Worm (Caenorhabditis elegans) whole organism, L3 larva: Measurements from ENCODE around the gene Y73C8C.4.
"Not testable (repeated sequence)": the region's sequence is repeated elsewhere in the genome, so short reads cannot be mapped to it uniquely, and the experiment has no call there.

ENCODE experiments used
- R02D3.7 ChIP-seq: fragments of 150-350 bp; optimal IDR thresholded peaks from 2 replicates; lab custom pipeline; 2014; ENCODE audit warnings: missing biosample characterization, missing genetic modification characterization
- ZK546.5 ChIP-seq: sonication (generic microtip); optimal IDR thresholded peaks from 2 replicates; lab custom pipeline; 2017; ENCODE audit warnings: missing biosample characterization, missing genetic modification characterization
- aly-2 ChIP-seq: fragments of 150-350 bp; optimal IDR thresholded peaks from 2 replicates; lab custom pipeline; 2014; ENCODE audit warnings: missing biosample characterization, missing genetic modification characterization
- ama-1 ChIP-seq: fragments of 150-350 bp; optimal IDR thresholded peaks from 2 replicates; lab custom pipeline; 2018
- ceh-16 ChIP-seq: sonication (generic microtip); optimal IDR thresholded peaks from 2 replicates; lab custom pipeline; 2017; ENCODE audit warnings: missing biosample characterization, missing genetic modification characterization
- ceh-28 ChIP-seq: fragments of 150-350 bp; optimal IDR thresholded peaks from 2 replicates; lab custom pipeline; 2014; ENCODE audit warnings: missing biosample characterization, missing genetic modification reagents, missing genetic modification characterization
- egl-5 ChIP-seq: fragments of 150-350 bp; optimal IDR thresholded peaks from 2 replicates; lab custom pipeline; 2017; ENCODE audit warnings: missing biosample characterization, missing genetic modification reagents, missing genetic modification characterization, inconsistent platforms
- elt-1 ChIP-seq: fragments of 150-350 bp; optimal IDR thresholded peaks from 2 replicates; lab custom pipeline; 2014; ENCODE audit warnings: missing biosample characterization, missing genetic modification characterization
- elt-2 ChIP-seq: sonication (generic microtip); optimal IDR thresholded peaks from 2 replicates; lab custom pipeline; 2016; ENCODE audit warnings: missing genetic modification reagents, mild to moderate bottlenecking, missing genetic modification characterization, missing compliant biosample characterization
- elt-3 ChIP-seq, 3 experiments: fragments of 150-350 bp in 1 of 3; sonication (generic microtip) in 2 of 3; optimal IDR thresholded peaks; 2 replicates in 2 of 3; 4 replicates in 1 of 3; lab custom pipeline; 2014 to 2017; ENCODE audit warnings: missing biosample characterization in 3 of 3, missing genetic modification characterization in 3 of 3
- eor-1 ChIP-seq, 2 experiments: fragments of 150-350 bp; optimal IDR thresholded peaks; 2 replicates each; lab custom pipeline; 2014 to 2018; ENCODE audit warnings: missing biosample characterization in 2 of 2, missing genetic modification characterization in 2 of 2
- fkh-2 ChIP-seq: fragments of 150-350 bp; optimal IDR thresholded peaks from 2 replicates; lab custom pipeline; 2014; ENCODE audit warnings: missing biosample characterization, missing genetic modification reagents, missing genetic modification characterization
- hmg-11 ChIP-seq: sonication (generic microtip); optimal IDR thresholded peaks from 2 replicates; lab custom pipeline; 2016; ENCODE audit warnings: missing genetic modification characterization, missing compliant biosample characterization
- jun-1 ChIP-seq: fragments of 150-350 bp; optimal IDR thresholded peaks from 2 replicates; lab custom pipeline; 2014; ENCODE audit warnings: missing biosample characterization, missing genetic modification reagents, missing genetic modification characterization
- lin-15B ChIP-seq: fragments of 150-350 bp; optimal IDR thresholded peaks from 2 replicates; lab custom pipeline; 2014; ENCODE audit warnings: missing biosample characterization, missing genetic modification characterization
- lin-39 ChIP-seq: fragments of 150-350 bp; optimal IDR thresholded peaks from 2 replicates; lab custom pipeline; 2018; ENCODE audit warnings: missing biosample characterization, missing genetic modification reagents, missing genetic modification characterization
- lsy-12 ChIP-seq: sonication (generic microtip); optimal IDR thresholded peaks from 2 replicates; lab custom pipeline; 2016; ENCODE audit warnings: mild to moderate bottlenecking, missing genetic modification characterization, missing compliant biosample characterization
- mdl-1 ChIP-seq: fragments of 150-350 bp; optimal IDR thresholded peaks from 2 replicates; lab custom pipeline; 2014; ENCODE audit warnings: missing biosample characterization, missing genetic modification characterization
- nfya-1 ChIP-seq: sonication (generic microtip); optimal IDR thresholded peaks from 2 replicates; lab custom pipeline; 2017; ENCODE audit warnings: missing genetic modification characterization, mild to moderate bottlenecking, missing compliant biosample characterization, antibody characterized with exemption, moderate library complexity; ENCODE audit not compliant: insufficient read depth
- nhr-11 ChIP-seq: fragments of 150-350 bp; optimal IDR thresholded peaks from 2 replicates; lab custom pipeline; 2014; ENCODE audit warnings: missing biosample characterization, missing genetic modification characterization
- nhr-12 ChIP-seq: fragments of 150-350 bp; optimal IDR thresholded peaks from 2 replicates; lab custom pipeline; 2014; ENCODE audit warnings: missing biosample characterization, missing genetic modification characterization
- nhr-237 ChIP-seq: fragments of 150-350 bp; optimal IDR thresholded peaks from 2 replicates; lab custom pipeline; 2014; ENCODE audit warnings: missing biosample characterization, missing genetic modification characterization
- nhr-76 ChIP-seq: fragments of 150-350 bp; sonication (generic microtip); optimal IDR thresholded peaks from 5 replicates; lab custom pipeline; 2014; ENCODE audit warnings: missing biosample characterization, missing genetic modification characterization
- nhr-77 ChIP-seq: fragments of 150-350 bp; optimal IDR thresholded peaks from 2 replicates; lab custom pipeline; 2014; ENCODE audit warnings: missing biosample characterization, missing genetic modification characterization
- pha-4 ChIP-seq: fragments of 150-350 bp; optimal IDR thresholded peaks from 2 replicates; lab custom pipeline; 2014; ENCODE audit warnings: missing biosample characterization, missing genetic modification reagents, missing genetic modification characterization
- sea-2 ChIP-seq: fragments of 150-350 bp; sonication (generic microtip); optimal IDR thresholded peaks from 4 replicates; lab custom pipeline; 2014; ENCODE audit warnings: missing biosample characterization, missing genetic modification reagents, missing genetic modification characterization
- skn-1 ChIP-seq: fragments of 150-350 bp; optimal IDR thresholded peaks from 2 replicates; lab custom pipeline; 2014; ENCODE audit warnings: missing biosample characterization, missing genetic modification characterization
- unc-62 ChIP-seq: fragments of 150-350 bp; sonication (generic microtip); optimal IDR thresholded peaks from 4 replicates; lab custom pipeline; 2014; ENCODE audit warnings: missing biosample characterization, missing genetic modification reagents, missing genetic modification characterization
- zag-1 ChIP-seq: fragments of 150-350 bp; optimal IDR thresholded peaks from 2 replicates; lab custom pipeline; 2014; ENCODE audit warnings: missing biosample characterization, missing genetic modification characterization
- ztf-11 ChIP-seq: fragments of 150-350 bp; optimal IDR thresholded peaks from 2 replicates; lab custom pipeline; 2014; ENCODE audit warnings: missing biosample characterization, missing genetic modification characterization

Y73C8C.4 gene

ce11 chrV:3065928-3066327, 36.0 kb downstream of the Y73C8C.4 start, which contains the start of gene srh-185:
Gene srh-185 (plus strand): TSS chrV:3066228.
- no peak for TF ChIP-seq elt-1
- no peak for TF ChIP-seq nhr-77 (tag; lab: Kevin White, UChicago)
- no peak for TF ChIP-seq eor-1 (tag; optimal IDR thresholded peaks at IDR 0.05; lab: Kevin White, UChicago)
- TF ChIP-seq nhr-76 (tag; lab: Kevin White, UChicago) = no peak
- TF ChIP-seq zag-1 (tag; lab: Kevin White, UChicago) = no peak
- no peak for TF ChIP-seq nhr-237 (tag; lab: Kevin White, UChicago)
- no peak for TF ChIP-seq jun-1 (tag; lab: Kevin White, UChicago)
- no peak for TF ChIP-seq ceh-28 (tag; lab: Kevin White, UChicago)
- no peak for TF ChIP-seq hmg-11 (tag; lab: Kevin White, UChicago)

DNA sequence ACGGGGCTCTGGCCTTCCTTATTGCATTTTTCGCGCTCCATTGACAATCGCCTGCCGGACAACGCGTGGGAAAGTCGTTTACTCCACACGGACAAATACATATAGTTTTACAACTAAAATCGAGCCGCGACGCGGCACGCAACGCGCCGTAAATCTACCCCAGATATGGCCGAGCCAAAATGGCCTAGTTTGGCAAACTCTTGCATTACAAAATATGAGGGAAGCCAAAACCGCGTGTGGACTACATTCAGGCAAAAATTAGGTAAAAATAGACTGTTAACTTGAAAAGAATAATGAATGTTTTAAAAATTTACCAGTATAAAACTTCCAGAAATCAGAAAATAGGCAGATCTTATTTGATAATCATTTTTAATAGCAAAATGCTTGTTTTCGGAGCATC, 37.5 kb downstream of the Y73C8C.4 start, which contains the start of gene srt-16:
Gene srt-16, minus strand, starts transcription at position 101 of the 400 bp plus-strand sequence.
- not testable (repeated sequence) for TF ChIP-seq nhr-12 (tag; lab: Kevin White, UChicago); ama-1; zag-1 (tag; lab: Kevin White, UChicago)

- no peak for TF ChIP-seq lin-39
- no peak for TF ChIP-seq skn-1
- no peak for TF ChIP-seq lsy-12
- no peak for TF ChIP-seq ztf-11 (tag; lab: Kevin White, UChicago)
- TF ChIP-seq ZK546.5 (tag; lab: Kevin White, UChicago) = no peak
- TF ChIP-seq hmg-11 (tag; lab: Kevin White, UChicago) = no peak
- TF ChIP-seq elt-2 (tag; lab: Kevin White, UChicago) = no peak
- no peak for TF ChIP-seq zag-1 (tag; lab: Kevin White, UChicago)
- TF ChIP-seq unc-62 (GFP tag; lab: Kevin White, UChicago) = no peak
- no peak for TF ChIP-seq mdl-1 (tag; lab: Kevin White, UChicago)
Measured at ce11 chrV:3062078-3062477, 39.9 kb downstream of the Y73C8C.4 start, which contains the start of gene srt-15. Gene srt-15 (minus strand): TSS chrV:3062178.

DNA sequence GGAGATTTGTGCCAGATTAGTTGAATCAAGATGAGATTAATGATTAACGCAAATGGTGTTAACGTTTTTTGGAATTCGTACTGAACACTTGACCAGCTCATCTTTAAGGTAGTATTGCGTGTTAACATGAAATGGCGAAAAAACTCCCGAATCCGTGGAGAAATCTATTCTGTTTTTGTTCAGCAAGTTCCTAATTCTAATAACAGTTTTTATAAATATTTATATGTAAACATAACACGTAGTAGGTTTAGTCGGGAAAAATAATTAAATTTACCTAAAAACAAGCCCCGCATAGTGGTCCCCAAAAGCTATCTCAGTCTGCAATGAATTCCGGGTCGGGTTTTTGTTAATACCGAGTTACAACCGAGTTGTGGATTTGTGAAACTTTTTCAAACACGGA, 43.0 kb downstream of the Y73C8C.4 start, which contains the start of gene str-244:
Gene str-244, minus strand, starts transcription at position 101 of the 400 bp plus-strand sequence.
- TF ChIP-seq R02D3.7 (tag; lab: Kevin White, UChicago) = no peak
- no peak for TF ChIP-seq fkh-2 (tag; lab: Kevin White, UChicago)
- TF ChIP-seq pha-4 = no peak
- no peak for TF ChIP-seq ama-1
- TF ChIP-seq ceh-16 (tag; lab: Kevin White, UChicago) = no peak
- no peak for TF ChIP-seq aly-2 (tag; lab: Kevin White, UChicago)
- no peak for TF ChIP-seq eor-1 (tag; optimal IDR thresholded peaks at IDR 0.05; lab: Kevin White, UChicago)
- no peak for TF ChIP-seq nhr-76 (tag; lab: Kevin White, UChicago)
- TF ChIP-seq nhr-12 (tag; lab: Kevin White, UChicago) = no peak

- no peak for TF ChIP-seq elt-2 (tag; lab: Kevin White, UChicago)
- no peak for TF ChIP-seq lin-15B (tag; lab: Kevin White, UChicago)
- no peak for TF ChIP-seq nhr-77 (tag; lab: Kevin White, UChicago)
- TF ChIP-seq skn-1 = no peak
- no peak for TF ChIP-seq sea-2 (GFP tag; lab: Kevin White, UChicago)
- TF ChIP-seq nfya-1 = no peak
- TF ChIP-seq egl-5 (tag; lab: Kevin White, UChicago) = no peak
- TF ChIP-seq elt-3 (tag; optimal IDR thresholded peaks at IDR 0.05; lab: Kevin White, UChicago) = no peak
- TF ChIP-seq nhr-11 (tag; lab: Kevin White, UChicago) = no peak
- TF ChIP-seq ceh-16 (tag; lab: Kevin White, UChicago) = no peak
- TF ChIP-seq aly-2 (tag; lab: Kevin White, UChicago) = no peak
Measured at ce11 chrV:3054254-3054653, 47.7 kb downstream of the Y73C8C.4 start, which contains the start of gene C50H11.8. Gene C50H11.8 (plus strand): TSS chrV:3054554.
